Worm (Caenorhabditis elegans) whole organism, midembryonic: ENCODE data around the gene 2L52.1.

Experiments used
- flt-1 ChIP-seq: fragments of 200-800 bp; sonication (Bioruptor generic); IDR thresholded peaks from 2 replicates; pipeline ENCODE4 v1.3.6; 2022; ENCODE audit warnings: missing genetic modification characterization, missing compliant biosample characterization
- med-1 ChIP-seq: sonication (generic microtip); optimal IDR thresholded peaks from 2 replicates; lab custom pipeline; 2017; ENCODE audit warnings: missing genetic modification characterization, mild to moderate bottlenecking, missing compliant biosample characterization, antibody characterized with exemption, missing genetic modification reagents; ENCODE audit not compliant: insufficient read depth
- tab-1 ChIP-seq: fragments of 200-800 bp; sonication (Bioruptor generic); IDR thresholded peaks from 2 replicates; pipeline ENCODE4 v1.3.6; 2022; ENCODE audit warnings: missing genetic modification characterization, missing compliant biosample characterization
- ztf-29 ChIP-seq: fragments of 200-800 bp; sonication (Bioruptor generic); IDR thresholded peaks from 2 replicates; pipeline ENCODE4 v1.3.6; 2022; ENCODE audit warnings: missing genetic modification reagents, missing genetic modification characterization, missing compliant biosample characterization

DNA sequence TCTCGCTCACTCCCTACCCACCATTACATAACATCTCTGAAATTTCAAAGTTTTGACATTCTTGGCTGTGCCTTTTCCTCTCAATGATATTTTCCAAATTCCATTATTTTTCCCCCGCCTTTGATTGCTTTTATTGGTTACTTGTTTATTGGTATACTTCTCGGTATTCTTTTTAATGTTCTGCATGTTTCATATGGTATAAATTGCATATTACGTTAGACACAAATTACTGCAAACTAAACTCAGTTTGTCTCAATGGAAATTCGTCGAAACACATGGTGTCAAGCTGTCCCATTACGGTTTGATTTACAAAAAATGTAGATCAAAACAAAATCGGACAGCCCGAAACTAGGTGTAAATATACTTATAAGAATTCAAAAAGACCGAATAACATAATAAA lies 20.3 kb downstream of the 2L52.1 start:
- TF ChIP-seq tab-1 (GFP tag; lab: Robert Waterston, UW) (no peak), flt-1 (no peak), med-1 (GFP tag; lab: Kevin White, UChicago) (no peak), ztf-29 (no peak)
